Worm (Caenorhabditis elegans): Measurements from ENCODE around the gene F42H10.6.

The F42H10.6 gene

ce11 chrIII:8451181-8451580, 29.1 kb downstream of the F42H10.6 start:
- TF ChIP-seq B0310.2 (tag; optimal IDR thresholded peaks at IDR 0.05) (no peak), flt-1 (GFP tag; IDR thresholded peaks at IDR 0.05) (no peak), hmg-4 (GFP tag; optimal IDR thresholded peaks at IDR 0.05) (no peak), ama-1 (optimal IDR thresholded peaks at IDR 0.05) (no peak), hnd-1 (tag; optimal IDR thresholded peaks at IDR 0.05) (no peak), F13C5.2 (tag; optimal IDR thresholded peaks at IDR 0.05) (no peak), tbx-11 (GFP tag; IDR thresholded peaks at IDR 0.05) (no peak), ets-7 (tag; optimal IDR thresholded peaks at IDR 0.05) (no peak)

DNA sequence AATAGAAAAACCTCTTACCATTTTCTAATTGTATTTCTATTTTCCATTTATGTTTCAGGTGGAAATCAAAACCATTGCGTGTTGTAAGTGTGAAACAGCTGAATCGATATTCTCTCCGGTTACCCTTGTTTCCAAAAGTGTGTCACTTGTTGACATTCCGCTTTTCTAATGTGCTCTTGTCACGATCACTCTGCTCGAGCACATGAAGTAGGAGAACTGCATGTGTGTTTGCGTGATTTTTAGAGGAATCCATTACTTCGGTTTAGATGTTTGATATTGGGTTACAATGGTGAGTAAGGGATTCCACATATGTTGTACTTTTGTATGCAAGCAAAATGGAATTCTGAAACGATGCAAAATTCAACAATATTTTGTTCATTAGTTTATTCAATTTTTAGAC, 29.8 kb downstream of the F42H10.6 start:
- TF ChIP-seq tbx-11 (GFP tag; IDR thresholded peaks at IDR 0.05), result no peak
- TF ChIP-seq aly-1 (tag; optimal IDR thresholded peaks at IDR 0.05), result no peak
- no peak for TF ChIP-seq B0310.2 (tag; optimal IDR thresholded peaks at IDR 0.05)
- TF ChIP-seq sea-1 (GFP tag; conservative IDR thresholded peaks at IDR 0.05), result no peak
- TF ChIP-seq ets-7 (tag; optimal IDR thresholded peaks at IDR 0.05), result no peak
- TF ChIP-seq ama-1 (optimal IDR thresholded peaks at IDR 0.05), result no peak
- TF ChIP-seq F13C5.2 (tag; optimal IDR thresholded peaks at IDR 0.05), result no peak
- TF ChIP-seq ceh-13 (GFP tag; optimal IDR thresholded peaks at IDR 0.05), result no peak
- TF ChIP-seq ceh-36 (tag; optimal IDR thresholded peaks at IDR 0.05), result no peak
- no peak for TF ChIP-seq tra-4 (tag; optimal IDR thresholded peaks at IDR 0.05)
- no peak for TF ChIP-seq hmg-4 (GFP tag; optimal IDR thresholded peaks at IDR 0.05)

ce11 chrIII:8449160-8449807, 31.0 kb downstream of the F42H10.6 start, which contains the start of gene mrpl-32:
mrpl-32 (plus strand) TSS chrIII:8449757.
- TF ChIP-seq hmbx-1 (tag; optimal IDR thresholded peaks at IDR 0.05) (no peak), tbx-37 (GFP tag; conservative IDR thresholded peaks at IDR 0.05) (no peak), hmg-4 (GFP tag; optimal IDR thresholded peaks at IDR 0.05) (no peak), ceh-36 (tag; optimal IDR thresholded peaks at IDR 0.05) (no peak), hnd-1 (tag; optimal IDR thresholded peaks at IDR 0.05) (no peak), flt-1 (GFP tag; IDR thresholded peaks at IDR 0.05) (no peak), tra-4 (tag; optimal IDR thresholded peaks at IDR 0.05) (no peak), sea-1 (GFP tag; conservative IDR thresholded peaks at IDR 0.05) (no peak), ama-1 (optimal IDR thresholded peaks at IDR 0.05) (no peak), scrt-1 (GFP tag; IDR thresholded peaks at IDR 0.05) (no peak), B0310.2 (tag; optimal IDR thresholded peaks at IDR 0.05) (no peak), pes-1 (GFP tag; IDR thresholded peaks at IDR 0.05) (no peak), aly-1 (tag; optimal IDR thresholded peaks at IDR 0.05) (no peak), ets-7 (tag; optimal IDR thresholded peaks at IDR 0.05) (no peak), F13C5.2 (tag; optimal IDR thresholded peaks at IDR 0.05) (no peak), tbx-11 (GFP tag; IDR thresholded peaks at IDR 0.05) (no peak)

DNA sequence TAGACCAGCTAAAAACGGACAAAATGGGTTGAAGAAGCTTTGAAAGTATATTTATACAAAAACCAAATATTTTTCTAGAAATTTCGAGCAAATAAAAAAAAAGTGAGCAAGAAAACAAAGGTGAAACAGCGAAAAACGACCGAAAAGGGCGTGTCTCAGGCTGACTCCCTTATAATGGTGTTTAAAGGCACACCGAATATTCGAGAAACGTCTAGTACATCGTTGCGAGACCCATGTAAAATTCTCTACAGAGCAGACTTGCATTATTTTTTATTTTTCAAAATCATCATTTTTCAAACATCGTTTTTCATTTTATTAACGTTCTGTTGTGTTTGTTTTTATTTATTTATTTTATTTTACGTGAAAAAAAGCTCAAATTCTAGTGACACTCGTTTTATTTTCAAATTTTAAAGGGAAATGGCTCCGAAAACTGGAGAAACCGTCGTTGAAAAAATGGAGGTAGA, 33.3 kb downstream of the F42H10.6 start, which contains the start of gene rpn-3:
Gene rpn-3 (plus strand): TSS at position 414 of the 464 bp plus-strand sequence.
- TF ChIP-seq pes-1 (GFP tag; IDR thresholded peaks at IDR 0.05) (0 out of 2 replicates have a peak, but pooled peaks have one; percentile 27), flt-1 (GFP tag; IDR thresholded peaks at IDR 0.05) (no peak; the same call in 1 of the 2 replicates), ceh-13 (GFP tag; optimal IDR thresholded peaks at IDR 0.05) (no peak), F13C5.2 (tag; optimal IDR thresholded peaks at IDR 0.05) (peak; percentile 84)

DNA sequence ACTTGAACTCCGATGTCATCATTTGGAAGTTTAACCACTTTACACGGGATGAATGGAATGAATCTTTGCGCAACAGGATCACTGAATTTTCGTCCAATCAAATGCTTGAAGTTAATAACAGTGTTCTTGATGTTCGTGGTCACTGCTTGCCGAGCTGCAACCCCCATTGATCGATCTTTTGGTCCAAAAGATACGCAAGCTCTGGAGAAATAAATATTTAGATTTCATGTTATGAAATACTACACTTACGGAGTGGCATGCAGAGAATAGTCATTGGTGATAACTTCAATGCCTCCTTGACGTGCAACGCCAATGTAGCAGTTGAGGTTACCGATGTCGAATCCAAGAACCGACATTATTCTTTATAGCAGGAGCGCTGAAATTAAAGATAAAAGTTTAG, 33.7 kb downstream of the F42H10.6 start, which contains the start of gene hsp-110:
Gene hsp-110 (minus strand): TSS at position 376 of the 400 bp plus-strand sequence.
- TF ChIP-seq aly-1 (tag; optimal IDR thresholded peaks at IDR 0.05), result no peak
- peak; percentile 13 for TF ChIP-seq ama-1 (optimal IDR thresholded peaks at IDR 0.05)

ce11 chrIII:8446061-8446460, 34.2 kb downstream of the F42H10.6 start:
- TF ChIP-seq hnd-1 (tag; optimal IDR thresholded peaks at IDR 0.05) (no peak), hmg-4 (GFP tag; optimal IDR thresholded peaks at IDR 0.05) (no peak), ceh-36 (tag; optimal IDR thresholded peaks at IDR 0.05) (no peak), scrt-1 (GFP tag; IDR thresholded peaks at IDR 0.05) (no peak), flt-1 (GFP tag; IDR thresholded peaks at IDR 0.05) (no peak), ets-7 (tag; optimal IDR thresholded peaks at IDR 0.05) (no peak), tbx-37 (GFP tag; conservative IDR thresholded peaks at IDR 0.05) (no peak), pes-1 (GFP tag; IDR thresholded peaks at IDR 0.05) (no peak), B0310.2 (tag; optimal IDR thresholded peaks at IDR 0.05) (no peak), F13C5.2 (tag; optimal IDR thresholded peaks at IDR 0.05) (no peak), tbx-11 (GFP tag; IDR thresholded peaks at IDR 0.05) (no peak), tra-4 (tag; optimal IDR thresholded peaks at IDR 0.05) (no peak), ama-1 (optimal IDR thresholded peaks at IDR 0.05) (no peak), hmbx-1 (tag; optimal IDR thresholded peaks at IDR 0.05) (no peak)

DNA sequence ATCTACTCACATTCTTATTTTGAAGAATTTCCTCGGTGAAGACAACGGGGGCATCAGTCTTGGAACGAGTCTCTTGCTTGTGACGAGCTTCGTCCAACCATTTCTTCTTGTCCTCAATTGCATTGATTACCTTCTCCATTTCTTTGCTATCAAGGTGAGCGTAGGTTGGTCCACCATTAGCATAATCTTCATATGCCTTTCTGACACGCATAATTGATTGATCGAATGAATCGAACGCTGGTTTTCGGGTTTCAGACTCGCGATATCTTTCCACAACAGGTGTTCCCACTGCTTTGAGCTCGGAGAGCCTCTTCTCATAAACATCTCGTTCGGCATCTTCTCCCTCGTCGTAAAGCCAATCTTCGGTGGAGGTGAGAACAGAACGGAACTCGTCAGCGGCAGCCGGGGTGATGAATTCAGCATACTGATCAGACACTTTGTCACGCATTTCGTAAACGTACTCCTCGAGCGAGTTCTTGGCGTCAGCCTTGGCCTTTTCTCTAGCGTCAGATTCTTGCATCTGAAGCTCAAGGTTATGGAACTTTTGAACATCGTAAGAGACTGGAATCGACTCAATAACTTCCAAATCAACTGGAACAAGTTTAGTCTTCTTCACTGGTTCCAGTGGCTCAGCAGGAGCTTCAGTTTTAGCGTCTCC, 35.7 kb downstream of the F42H10.6 start:
- TF ChIP-seq ceh-36 (tag; optimal IDR thresholded peaks at IDR 0.05), result no peak
- TF ChIP-seq hmbx-1 (tag; optimal IDR thresholded peaks at IDR 0.05), result no peak
- TF ChIP-seq tbx-11 (GFP tag; IDR thresholded peaks at IDR 0.05), result no peak
- TF ChIP-seq sea-1 (GFP tag; conservative IDR thresholded peaks at IDR 0.05), result no peak
- TF ChIP-seq ama-1 (optimal IDR thresholded peaks at IDR 0.05), result no peak
- TF ChIP-seq hnd-1 (tag; optimal IDR thresholded peaks at IDR 0.05), result no peak
- no peak for TF ChIP-seq B0310.2 (tag; optimal IDR thresholded peaks at IDR 0.05)
- no peak for TF ChIP-seq hmg-4 (GFP tag; optimal IDR thresholded peaks at IDR 0.05)
- no peak for TF ChIP-seq scrt-1 (GFP tag; IDR thresholded peaks at IDR 0.05)
- no peak for TF ChIP-seq aly-1 (tag; optimal IDR thresholded peaks at IDR 0.05)
- no peak for TF ChIP-seq tra-4 (tag; optimal IDR thresholded peaks at IDR 0.05)
- no peak for TF ChIP-seq ets-7 (tag; optimal IDR thresholded peaks at IDR 0.05)
- TF ChIP-seq F13C5.2 (tag; optimal IDR thresholded peaks at IDR 0.05), result no peak
- TF ChIP-seq ceh-13 (GFP tag; optimal IDR thresholded peaks at IDR 0.05), result no peak
- TF ChIP-seq tbx-37 (GFP tag; conservative IDR thresholded peaks at IDR 0.05), result no peak
- TF ChIP-seq flt-1 (GFP tag; IDR thresholded peaks at IDR 0.05), result no peak
